Worm (Caenorhabditis elegans) whole organism, young adult: ENCODE results near the gene nsph-3.1.

Experiments
- F52B5.7 ChIP-seq: sonication (generic microtip); optimal IDR thresholded peaks from 2 replicates; lab custom pipeline; 2016; ENCODE audit warnings: mild to moderate bottlenecking, missing genetic modification characterization, missing compliant biosample characterization
- Y67H2A.10 ChIP-seq: fragments of 200-800 bp; sonication (Bioruptor generic); conservative IDR thresholded peaks from 2 replicates; pipeline ENCODE4 v1.3.6; 2022; ENCODE audit warnings: missing genetic modification reagents, missing genetic modification characterization, missing compliant biosample characterization
- lin-35 ChIP-seq, 3 experiments: fragments of 150-350 bp in 2 of 3; sonication (generic microtip) in 1 of 3; optimal IDR thresholded peaks; 2 replicates each; lab custom pipeline; 2014 to 2018; ENCODE audit warnings: missing biosample characterization in 3 of 3, missing genetic modification characterization in 3 of 3, missing genetic modification reagents in 3 of 3
- sdz-38 ChIP-seq: sonication (generic microtip); optimal IDR thresholded peaks from 2 replicates; lab custom pipeline; 2016; ENCODE audit warnings: missing genotype, missing genetic modification characterization, missing compliant biosample characterization
- unc-62 ChIP-seq: fragments of 150-350 bp; optimal IDR thresholded peaks from 2 replicates; lab custom pipeline; 2014; ENCODE audit warnings: missing biosample characterization, missing genetic modification reagents, missing genetic modification characterization

DNA sequence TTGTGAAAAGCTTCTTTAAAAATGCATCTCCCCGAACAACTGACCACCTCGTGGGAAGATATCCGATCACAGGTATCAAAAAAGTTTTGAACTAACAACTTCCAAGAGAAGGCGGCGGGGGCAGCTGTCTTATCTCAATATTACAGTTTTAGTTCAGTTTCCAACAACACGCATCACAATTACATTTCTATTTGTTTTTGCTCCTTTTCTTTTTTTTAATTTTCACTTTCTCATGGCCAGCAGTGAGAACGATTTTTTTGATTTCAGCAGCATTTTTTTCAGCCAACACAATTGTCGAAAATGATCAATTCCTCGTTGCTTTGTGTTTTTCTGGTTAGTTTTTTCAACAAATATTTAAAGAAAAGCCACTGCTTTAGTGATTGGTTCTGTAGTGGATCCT is 36.5 kb upstream of the nsph-3.1 start, which contains the start of gene ZK593.2:
- TF ChIP-seq sdz-38 (tag; lab: Kevin White, UChicago) (no peak), lin-35 (GFP tag; optimal IDR thresholded peaks at IDR 0.05; lab: Kevin White, UChicago) (no peak), unc-62 (no peak), F52B5.7 (no peak), Y67H2A.10 (GFP tag; lab: Robert Waterston, UW) (no peak)
